Fruit fly (Drosophila melanogaster): Measurements from ENCODE around the gene Nedd4.
A peak's percentile ranks its signal among the peaks of the same experiment; 100 is the strongest.

Nedd4 gene

dm6 chr3L:17549049-17549876 is 19.4 kb downstream of the Nedd4 start, which contains the start of the genes Jon74E and CG7542:
Gene Jon74E (minus strand): TSS chr3L:17549127.
Gene CG7542 (plus strand): TSS chr3L:17549826.
- TF ChIP-seq CG32772 (GFP tag; IDR thresholded peaks at IDR 0.05) (no peak), fd96Cb (tag; optimal IDR thresholded peaks at IDR 0.05) (no peak), run (tag; optimal IDR thresholded peaks at IDR 0.05) (no peak), mirr (GFP tag; optimal IDR thresholded peaks at IDR 0.05) (peak; percentile 93), C15 (GFP tag; IDR thresholded peaks at IDR 0.05) (no peak), CG2116 (GFP tag; optimal IDR thresholded peaks at IDR 0.05) (no peak), Rx (GFP tag; IDR thresholded peaks at IDR 0.05) (no peak), CG3065 (GFP tag; optimal IDR thresholded peaks at IDR 0.05) (no peak), CG6175 (GFP tag; IDR thresholded peaks at IDR 0.05) (no peak), CG18599 (GFP tag; optimal IDR thresholded peaks at IDR 0.05) (no peak), Xrp1 (GFP tag; IDR thresholded peaks at IDR 0.05) (no peak), CG10979 (tag; optimal IDR thresholded peaks at IDR 0.05) (no peak), ara (GFP tag; IDR thresholded peaks at IDR 0.05) (no peak), gsb-n (tag; optimal IDR thresholded peaks at IDR 0.05) (no peak), Side (GFP tag; optimal IDR thresholded peaks at IDR 0.05) (no peak), CG4424 (GFP tag; optimal IDR thresholded peaks at IDR 0.05) (no peak), CG2199 (GFP tag; IDR thresholded peaks at IDR 0.05) (peak; percentile 44; the same call in 1 of the 3 replicates), p53 (GFP tag; optimal IDR thresholded peaks at IDR 0.05) (no peak), sug (tag; optimal IDR thresholded peaks at IDR 0.05) (peak; percentile 50), Gsc (GFP tag; IDR thresholded peaks at IDR 0.05) (no peak), grn (GFP tag; optimal IDR thresholded peaks at IDR 0.05) (peak; percentile 14), HLH4C (GFP tag; IDR thresholded peaks at IDR 0.05; ENCODE audit: partially characterized antibody) (no peak), corto (GFP tag; optimal IDR thresholded peaks at IDR 0.05) (no peak), CG12391 (tag; optimal IDR thresholded peaks at IDR 0.05) (no peak), pan (optimal IDR thresholded peaks at IDR 0.05) (no peak), pan (GFP tag; optimal IDR thresholded peaks at IDR 0.05 in 1 of 2, IDR thresholded peaks at IDR 0.05 in 1 of 2) (no peak), CTCF (GFP tag; optimal IDR thresholded peaks at IDR 0.05) (peak; percentile 1), crc (GFP tag; optimal IDR thresholded peaks at IDR 0.05) (no peak), CG17361 (GFP tag; IDR thresholded peaks at IDR 0.05) (no peak), exex (tag; optimal IDR thresholded peaks at IDR 0.05) (peak; percentile 96), CG34376 (GFP tag; optimal IDR thresholded peaks at IDR 0.05) (peak; percentile 34), Trl (optimal IDR thresholded peaks at IDR 0.05) (peak in 1 of 2 experiments; percentile 1), Trl (GFP tag; optimal IDR thresholded peaks at IDR 0.05) (no peak), CG42726 (GFP tag; IDR thresholded peaks at IDR 0.05; ENCODE audit: partially characterized antibody) (no peak), z (GFP tag; IDR thresholded peaks at IDR 0.05) (no peak), CG17568 (GFP tag; optimal IDR thresholded peaks at IDR 0.05) (no peak), CG15601 (tag; optimal IDR thresholded peaks at IDR 0.05) (peak; percentile 93), dan (GFP tag; IDR thresholded peaks at IDR 0.05) (no peak), tio (GFP tag; optimal IDR thresholded peaks at IDR 0.05) (no peak), Lpt (GFP tag; optimal IDR thresholded peaks at IDR 0.05) (no peak), chinmo (GFP tag; IDR thresholded peaks at IDR 0.05; ENCODE audit: partially characterized antibody) (0 out of 4 replicates have a peak, but pooled peaks have one; percentile 21), nmo (GFP tag; optimal IDR thresholded peaks at IDR 0.05) (no peak), jigr1 (GFP tag; IDR thresholded peaks at IDR 0.05) (no peak), cwo (GFP tag; optimal IDR thresholded peaks at IDR 0.05) (peak; percentile 38), HmgZ (tag; optimal IDR thresholded peaks at IDR 0.05) (peak; percentile 2), bowl (GFP tag; IDR thresholded peaks at IDR 0.05) (no peak), CG3163 (GFP tag; optimal IDR thresholded peaks at IDR 0.05) (peak; percentile 86), sqz (GFP tag; optimal IDR thresholded peaks at IDR 0.05) (no peak), hbn (GFP tag; IDR thresholded peaks at IDR 0.05; ENCODE audit: partially characterized antibody) (no peak), al (GFP tag; IDR thresholded peaks at IDR 0.05) (no peak), CG8478 (optimal IDR thresholded peaks at IDR 0.05) (no peak)
